Worm (Caenorhabditis elegans): ENCODE measurements around the gene M57.1.

ce11 chrIV:3578155-3578554, 45.9 kb downstream of the M57.1 start, which contains the start of gene Y37E11B.2:
- no peak for TF ChIP-seq snpc-4 (tag; optimal IDR thresholded peaks at IDR 0.05)
- no peak for TF ChIP-seq fos-1 (tag; optimal IDR thresholded peaks at IDR 0.05)
- no peak for TF ChIP-seq nhr-28 (tag; optimal IDR thresholded peaks at IDR 0.05)
- TF ChIP-seq lin-15B (tag; optimal IDR thresholded peaks at IDR 0.05) = no peak
- TF ChIP-seq mdl-1 (tag; optimal IDR thresholded peaks at IDR 0.05) = no peak
- no peak for TF ChIP-seq nhr-11 (tag; optimal IDR thresholded peaks at IDR 0.05)
- TF ChIP-seq lsy-2 (tag; optimal IDR thresholded peaks at IDR 0.05) = no peak
- no peak for TF ChIP-seq unc-62 (GFP tag; optimal IDR thresholded peaks at IDR 0.05)
- TF ChIP-seq aly-2 (tag; optimal IDR thresholded peaks at IDR 0.05) = no peak
- TF ChIP-seq ama-1 (optimal IDR thresholded peaks at IDR 0.05) = no peak
- TF ChIP-seq nhr-90 (tag; optimal IDR thresholded peaks at IDR 0.05; ENCODE audit: poor library complexity) = no peak
- no peak for TF ChIP-seq unc-98 (GFP tag; IDR thresholded peaks at IDR 0.05)
- TF ChIP-seq jun-1 (tag; optimal IDR thresholded peaks at IDR 0.05) = no peak
